Fruit fly (Drosophila melanogaster) whole organism: ENCODE results near the gene dachs.
A peak's percentile ranks its signal among the peaks of the same experiment; 100 is the strongest.

Source experiments
- CG8478 ChIP-seq: fragments of >200 bp; optimal IDR thresholded peaks from 2 replicates; lab custom pipeline; 2018; ENCODE audit warnings: inconsistent platforms
- Dll ChIP-seq: fragments of >200 bp; optimal IDR thresholded peaks from 2 replicates; lab custom pipeline; 2017
- EcR ChIP-seq, 2 experiments: fragments of >200 bp; optimal IDR thresholded peaks; 2 replicates each; lab custom pipeline; 2017; ENCODE audit warnings: missing biosample characterization in 2 of 2, missing genetic modification characterization in 2 of 2, missing genetic modification reagents in 2 of 2
- pan ChIP-seq: fragments of >200 bp; optimal IDR thresholded peaks from 2 replicates; lab custom pipeline; 2017
- psq ChIP-seq: fragments of >200 bp; optimal IDR thresholded peaks from 2 replicates; lab custom pipeline; 2017
- usp ChIP-seq: fragments of >200 bp; optimal IDR thresholded peaks from 2 replicates; lab custom pipeline; 2017; ENCODE audit warnings: missing biosample characterization, missing genetic modification characterization, mixed read lengths

dachs gene

DNA sequence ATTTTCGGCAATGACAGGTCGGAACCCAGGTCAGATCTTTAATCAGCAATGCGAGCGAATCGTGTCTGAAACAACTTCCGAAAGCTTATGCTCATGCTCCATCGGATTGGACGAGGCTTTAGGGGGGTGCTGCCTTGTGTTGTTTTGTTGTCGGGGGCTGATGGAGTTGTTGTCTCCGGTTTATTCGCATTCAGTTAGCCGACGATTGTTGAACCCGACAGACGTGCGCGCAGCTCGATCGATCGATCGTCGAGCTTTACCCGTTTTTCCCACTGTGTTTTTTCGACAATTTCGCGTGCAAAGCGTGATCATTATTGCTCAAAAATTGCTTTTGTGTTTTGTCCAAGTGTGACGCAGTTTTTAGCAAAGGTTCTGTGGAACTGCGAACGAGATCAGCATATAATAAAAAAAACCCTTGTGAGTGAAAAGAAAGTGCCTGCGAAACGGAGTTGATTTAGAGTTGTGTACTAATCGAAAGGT lies 62.4 kb downstream of the dachs start, which contains the start of gene CG17834:
Gene CG17834, plus strand, starts transcription at position 191 of the 480 bp plus-strand sequence.
- no peak for TF ChIP-seq usp

DNA sequence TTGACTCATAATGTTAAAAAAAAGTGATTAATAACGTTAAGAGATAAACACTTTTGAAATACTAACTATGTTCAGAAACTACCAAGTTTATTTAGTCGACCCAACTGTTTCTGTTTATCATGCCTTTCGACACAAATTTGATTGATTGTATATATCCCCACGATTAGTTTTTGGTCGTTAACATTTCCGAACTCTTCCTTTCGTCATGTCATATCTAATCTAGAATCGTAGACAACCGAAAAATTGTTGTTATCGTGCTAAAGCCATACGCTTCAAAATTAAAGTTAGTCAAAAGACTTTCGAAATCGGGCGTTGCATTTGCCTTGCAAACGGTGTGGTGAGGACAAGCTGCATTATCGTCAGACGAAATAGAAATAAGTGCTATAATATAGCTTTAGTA lies 63.6 kb downstream of the dachs start:
- TF ChIP-seq usp (no peak), psq (lab: Kevin White, UChicago) (no peak), Dll (lab: Kevin White, UChicago) (no peak), EcR (GFP tag; optimal IDR thresholded peaks at IDR 0.05; lab: Kevin White, UChicago) (no peak), pan (lab: Kevin White, UChicago) (no peak), CG8478 (lab: Kevin White, UChicago) (no peak)

dm6 chr2L:8532790-8533189 lies 66.2 kb downstream of the dachs start:
- TF ChIP-seq EcR (GFP tag; optimal IDR thresholded peaks at IDR 0.05; lab: Kevin White, UChicago) (no peak), usp (no peak), pan (lab: Kevin White, UChicago) (no peak), psq (lab: Kevin White, UChicago) (no peak), CG8478 (lab: Kevin White, UChicago) (no peak)

DNA sequence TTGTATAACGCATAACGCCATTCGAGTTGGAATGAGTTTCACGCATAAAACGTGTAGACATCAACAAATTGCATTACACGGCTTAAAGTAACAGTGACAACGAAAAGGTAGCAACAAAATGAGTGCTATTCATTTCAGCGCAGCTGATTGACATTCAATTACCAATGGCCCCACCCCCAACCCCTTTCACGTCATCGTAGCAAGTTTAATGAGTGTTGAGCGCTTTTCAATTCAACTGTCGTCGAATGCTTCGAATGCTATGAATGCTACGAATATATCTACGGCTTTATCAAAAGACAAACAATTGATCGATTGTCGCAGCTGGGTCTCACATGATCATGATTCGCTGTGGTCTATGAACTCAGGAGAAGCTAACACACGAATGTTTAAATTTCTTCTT lies 67.0 kb downstream of the dachs start:
- TF ChIP-seq CG8478 (lab: Kevin White, UChicago) (no peak), psq (lab: Kevin White, UChicago) (no peak), Dll (lab: Kevin White, UChicago) (no peak), usp (no peak), EcR (GFP tag; optimal IDR thresholded peaks at IDR 0.05; lab: Kevin White, UChicago) (no peak), pan (lab: Kevin White, UChicago) (no peak)

dm6 chr2L:8534118-8534514 lies 67.5 kb downstream of the dachs start:
- TF ChIP-seq CG8478 (lab: Kevin White, UChicago) (no peak), EcR (GFP tag; optimal IDR thresholded peaks at IDR 0.05; lab: Kevin White, UChicago) (no peak)

dm6 chr2L:8534515-8535295 lies 68.1 kb downstream of the dachs start:
- TF ChIP-seq Dll (lab: Kevin White, UChicago): no peak
- TF ChIP-seq CG8478 (lab: Kevin White, UChicago): no peak
- peak in 1 of 2 experiments; percentile 65 for TF ChIP-seq EcR (GFP tag; optimal IDR thresholded peaks at IDR 0.05; lab: Kevin White, UChicago)

dm6 chr2L:8535394-8536176 lies 69.0 kb downstream of the dachs start:
- no peak for TF ChIP-seq CG8478 (lab: Kevin White, UChicago)
- no peak for TF ChIP-seq psq (lab: Kevin White, UChicago)
- no peak for TF ChIP-seq Dll (lab: Kevin White, UChicago)
- TF ChIP-seq pan (lab: Kevin White, UChicago): no peak
- TF ChIP-seq EcR (GFP tag; optimal IDR thresholded peaks at IDR 0.05; lab: Kevin White, UChicago): no peak
- TF ChIP-seq usp: no peak
